Worm (Caenorhabditis elegans) whole organism, late embryonic: ENCODE data around the gene mrps-11.

Source experiments
- C08G9.2 ChIP-seq: sonication (generic microtip); optimal IDR thresholded peaks from 2 replicates; lab custom pipeline; 2016; ENCODE audit warnings: mild to moderate bottlenecking, missing genetic modification characterization, moderate library complexity, missing compliant biosample characterization
- C38D4.7 ChIP-seq: fragments of 200-800 bp; sonication (Bioruptor generic); optimal IDR thresholded peaks from 2 replicates; lab custom pipeline; 2018; ENCODE audit warnings: mild to moderate bottlenecking, missing genetic modification characterization, moderate library complexity, missing compliant biosample characterization
- F13H6.1 ChIP-seq: sonication (generic microtip); optimal IDR thresholded peaks from 2 replicates; lab custom pipeline; 2016; ENCODE audit warnings: missing genetic modification characterization, missing compliant biosample characterization
- K02D7.2 ChIP-seq: sonication (generic microtip); optimal IDR thresholded peaks from 2 replicates; lab custom pipeline; 2017; ENCODE audit warnings: mild to moderate bottlenecking, missing genetic modification characterization, missing compliant biosample characterization
- T23F11.4 ChIP-seq: fragments of 200-800 bp; sonication (Bioruptor generic); optimal IDR thresholded peaks from 2 replicates; lab custom pipeline; 2018; ENCODE audit warnings: mild to moderate bottlenecking, missing genetic modification characterization, missing compliant biosample characterization
- Y22D7AL.16 ChIP-seq: sonication (generic microtip); optimal IDR thresholded peaks from 2 replicates; lab custom pipeline; 2016; ENCODE audit warnings: missing genetic modification characterization, missing compliant biosample characterization
- ahr-1 ChIP-seq: sonication (generic microtip); optimal IDR thresholded peaks from 2 replicates; lab custom pipeline; 2016; ENCODE audit warnings: missing genetic modification characterization, missing compliant biosample characterization
- ceh-18 ChIP-seq: sonication (generic microtip); optimal IDR thresholded peaks from 2 replicates; lab custom pipeline; 2016; ENCODE audit warnings: missing genetic modification characterization, missing compliant biosample characterization
- ceh-19 ChIP-seq: fragments of 200-800 bp; sonication (Bioruptor generic); optimal IDR thresholded peaks from 2 replicates; lab custom pipeline; 2018; ENCODE audit warnings: mild to moderate bottlenecking, missing genetic modification characterization, missing compliant biosample characterization
- ceh-2 ChIP-seq: sonication (generic microtip); optimal IDR thresholded peaks from 2 replicates; lab custom pipeline; 2016; ENCODE audit warnings: missing genotype, missing genetic modification characterization, missing compliant biosample characterization
- ceh-22 ChIP-seq: sonication (generic microtip); optimal IDR thresholded peaks from 2 replicates; lab custom pipeline; 2017; ENCODE audit warnings: missing biosample characterization, missing genetic modification characterization
- ceh-30 ChIP-seq: fragments of 150-350 bp; optimal IDR thresholded peaks from 2 replicates; lab custom pipeline; 2014; ENCODE audit warnings: missing biosample characterization, missing genetic modification characterization
- ceh-31 ChIP-seq: sonication (generic microtip); optimal IDR thresholded peaks from 2 replicates; lab custom pipeline; 2016; ENCODE audit warnings: missing genetic modification characterization, missing compliant biosample characterization
- ceh-34 ChIP-seq: sonication (generic microtip); optimal IDR thresholded peaks from 2 replicates; lab custom pipeline; 2016; ENCODE audit warnings: mild to moderate bottlenecking, missing genetic modification characterization, missing compliant biosample characterization
- ceh-48 ChIP-seq: sonication (generic microtip); optimal IDR thresholded peaks from 2 replicates; lab custom pipeline; 2016; ENCODE audit warnings: missing genetic modification characterization, inconsistent platforms, missing compliant biosample characterization
- ceh-6 ChIP-seq: fragments of 200-800 bp; sonication (Bioruptor generic); optimal IDR thresholded peaks from 2 replicates; lab custom pipeline; 2018; ENCODE audit warnings: mild to moderate bottlenecking, missing genetic modification characterization, missing compliant biosample characterization
- ceh-9 ChIP-seq: sonication (generic microtip); optimal IDR thresholded peaks from 2 replicates; lab custom pipeline; 2016; ENCODE audit warnings: mild to moderate bottlenecking, missing genetic modification characterization, inconsistent platforms, missing compliant biosample characterization
- che-1 ChIP-seq: sonication (generic microtip); optimal IDR thresholded peaks from 2 replicates; lab custom pipeline; 2016; ENCODE audit warnings: mild to moderate bottlenecking, missing genetic modification characterization, missing compliant biosample characterization
- dmd-4 ChIP-seq: sonication (generic microtip); optimal IDR thresholded peaks from 2 replicates; lab custom pipeline; 2016; ENCODE audit warnings: borderline replicate concordance, missing genetic modification characterization, missing compliant biosample characterization
- elt-4 ChIP-seq: sonication (generic microtip); optimal IDR thresholded peaks from 2 replicates; lab custom pipeline; 2016; ENCODE audit warnings: missing genetic modification characterization, missing compliant biosample characterization
- fax-1 ChIP-seq: sonication (generic microtip); optimal IDR thresholded peaks from 2 replicates; lab custom pipeline; 2016; ENCODE audit warnings: missing genotype, missing genetic modification characterization, missing compliant biosample characterization
- fkh-6 ChIP-seq: sonication (generic microtip); optimal IDR thresholded peaks from 2 replicates; lab custom pipeline; 2016; ENCODE audit warnings: missing genetic modification characterization, missing compliant biosample characterization
- gmeb-2 ChIP-seq: sonication (generic microtip); optimal IDR thresholded peaks from 2 replicates; lab custom pipeline; 2016; ENCODE audit warnings: missing genetic modification characterization, inconsistent platforms, missing compliant biosample characterization
- hlh-13 ChIP-seq: fragments of 200-800 bp; sonication (Bioruptor generic); optimal IDR thresholded peaks from 2 replicates; lab custom pipeline; 2018; ENCODE audit warnings: mild to moderate bottlenecking, missing genetic modification characterization, missing compliant biosample characterization
- hlh-15 ChIP-seq: sonication (generic microtip); optimal IDR thresholded peaks from 2 replicates; lab custom pipeline; 2016; ENCODE audit warnings: missing genetic modification characterization, missing compliant biosample characterization
- hlh-6 ChIP-seq: sonication (generic microtip); optimal IDR thresholded peaks from 2 replicates; lab custom pipeline; 2016; ENCODE audit warnings: missing genotype, missing genetic modification characterization, missing compliant biosample characterization
- hlh-8 ChIP-seq: sonication (generic microtip); optimal IDR thresholded peaks from 2 replicates; lab custom pipeline; 2016; ENCODE audit warnings: missing genotype, missing genetic modification characterization, missing compliant biosample characterization
- lin-11 ChIP-seq: fragments of 200-800 bp; sonication (Bioruptor generic); optimal IDR thresholded peaks from 2 replicates; lab custom pipeline; 2018; ENCODE audit warnings: mild to moderate bottlenecking, missing genetic modification characterization, missing compliant biosample characterization
- madf-2 ChIP-seq: sonication (generic microtip); optimal IDR thresholded peaks from 2 replicates; lab custom pipeline; 2017; ENCODE audit warnings: missing genetic modification characterization, missing compliant biosample characterization
- mec-3 ChIP-seq: sonication (generic microtip); optimal IDR thresholded peaks from 2 replicates; lab custom pipeline; 2016; ENCODE audit warnings: borderline replicate concordance, missing genetic modification characterization, missing compliant biosample characterization
- npax-4 ChIP-seq: sonication (generic microtip); optimal IDR thresholded peaks from 2 replicates; lab custom pipeline; 2016; ENCODE audit warnings: missing genetic modification characterization, missing compliant biosample characterization
- pag-3 ChIP-seq: sonication (generic microtip); optimal IDR thresholded peaks from 2 replicates; lab custom pipeline; 2016; ENCODE audit warnings: missing compliant biosample characterization, missing genetic modification characterization, borderline replicate concordance
- pat-9 ChIP-seq: fragments of 200-800 bp; sonication (Bioruptor generic); optimal IDR thresholded peaks from 2 replicates; lab custom pipeline; 2018; ENCODE audit warnings: mild to moderate bottlenecking, missing genetic modification characterization, moderate library complexity, missing compliant biosample characterization
- pha-2 ChIP-seq: sonication (generic microtip); optimal IDR thresholded peaks from 2 replicates; lab custom pipeline; 2017; ENCODE audit warnings: mild to moderate bottlenecking, missing genetic modification characterization, missing compliant biosample characterization
- pha-4 ChIP-seq: fragments of 150-350 bp; optimal IDR thresholded peaks from 2 replicates; lab custom pipeline; 2018; ENCODE audit warnings: missing biosample characterization, missing genetic modification reagents, missing genetic modification characterization
- pqm-1 ChIP-seq: sonication (generic microtip); optimal IDR thresholded peaks from 2 replicates; lab custom pipeline; 2016; ENCODE audit warnings: missing genetic modification characterization, missing compliant biosample characterization
- ref-2 ChIP-seq: sonication (generic microtip); optimal IDR thresholded peaks from 2 replicates; lab custom pipeline; 2016; ENCODE audit warnings: missing genetic modification characterization, missing compliant biosample characterization
- sdc-2 ChIP-seq: sonication (generic microtip); optimal IDR thresholded peaks from 2 replicates; lab custom pipeline; 2016; ENCODE audit warnings: missing genotype, missing genetic modification characterization, missing compliant biosample characterization
- sox-2 ChIP-seq: fragments of 200-800 bp; sonication (Bioruptor generic); IDR thresholded peaks from 2 replicates; pipeline ENCODE4 v1.3.6; 2022; ENCODE audit warnings: missing genetic modification reagents, missing genetic modification characterization, missing compliant biosample characterization
- sox-4 ChIP-seq: sonication (generic microtip); optimal IDR thresholded peaks from 2 replicates; lab custom pipeline; 2017; ENCODE audit warnings: mild to moderate bottlenecking, missing genetic modification characterization, inconsistent platforms, missing compliant biosample characterization
- syd-9 ChIP-seq: sonication (generic microtip); optimal IDR thresholded peaks from 2 replicates; lab custom pipeline; 2016; ENCODE audit warnings: mild to moderate bottlenecking, missing genetic modification characterization, moderate library complexity, missing compliant biosample characterization
- tbx-2 ChIP-seq: sonication (generic microtip); optimal IDR thresholded peaks from 2 replicates; lab custom pipeline; 2016; ENCODE audit warnings: missing genetic modification characterization, missing compliant biosample characterization
- ttx-3 ChIP-seq: sonication (generic microtip); optimal IDR thresholded peaks from 2 replicates; lab custom pipeline; 2016; ENCODE audit warnings: missing genetic modification reagents, missing genetic modification characterization, missing compliant biosample characterization
- unc-3 ChIP-seq, 2 experiments: fragments of 200-800 bp in 1 of 2; sonication (Bioruptor generic) in 1 of 2; sonication (generic microtip) in 1 of 2; conservative IDR thresholded peaks in 1 of 2; optimal IDR thresholded peaks in 1 of 2; 2 replicates each; pipeline versions ENCODE4 v1.3.6 to Lab custom; 2016 to 2022; ENCODE audit warnings: missing compliant biosample characterization in 2 of 2, missing genetic modification characterization in 2 of 2, missing genetic modification reagents in 1 of 2
- unc-42 ChIP-seq: sonication (generic microtip); optimal IDR thresholded peaks from 2 replicates; lab custom pipeline; 2016; ENCODE audit warnings: missing genotype, missing genetic modification characterization, missing compliant biosample characterization
- zip-5 ChIP-seq: sonication (generic microtip); optimal IDR thresholded peaks from 2 replicates; lab custom pipeline; 2016; ENCODE audit warnings: missing genetic modification characterization, missing compliant biosample characterization

mrps-11 gene

DNA sequence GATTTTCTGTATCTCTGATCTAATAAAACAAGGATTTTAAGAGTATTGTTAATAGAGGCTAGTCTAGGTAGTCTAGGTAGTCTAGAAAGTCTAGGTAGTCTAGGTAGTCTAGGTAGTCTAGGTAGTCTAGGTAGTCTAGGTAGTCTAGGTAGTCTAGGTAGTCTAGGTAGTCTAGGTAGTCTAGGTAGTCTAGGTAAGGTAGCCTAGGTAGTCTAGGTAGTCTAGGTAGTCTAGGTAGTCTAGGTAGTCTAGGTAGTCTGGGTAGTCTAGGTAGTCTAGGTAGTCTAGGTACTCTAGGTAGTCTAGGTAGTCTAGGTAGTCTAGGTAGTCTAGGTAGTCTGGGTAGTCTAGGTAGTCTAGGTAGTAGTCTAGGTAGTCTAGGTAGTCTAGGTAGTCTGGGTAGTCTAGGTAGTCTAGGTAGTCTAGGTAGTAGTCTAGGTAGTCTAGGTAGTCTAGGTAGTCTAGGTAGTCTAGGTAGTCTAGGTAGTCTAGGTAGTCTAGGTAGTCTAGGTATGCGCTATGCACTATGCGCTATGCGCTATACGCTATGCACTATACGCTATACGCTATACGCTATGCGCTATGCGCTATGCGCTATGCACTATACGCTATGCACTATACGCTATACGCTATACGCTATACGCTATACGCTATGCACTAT lies 15.6 kb upstream of the mrps-11 start:
- peak; percentile 68 for TF ChIP-seq unc-42 (tag; lab: Kevin White, UChicago)
- peak; percentile 70 for TF ChIP-seq ceh-6 (GFP tag; lab: Kevin White, UChicago)
- peak; percentile 63 for TF ChIP-seq syd-9
- TF ChIP-seq sox-4 (tag; lab: Kevin White, UChicago): peak; percentile 77
- TF ChIP-seq ceh-31: peak; percentile 7
- TF ChIP-seq hlh-6 (tag; lab: Kevin White, UChicago): peak; percentile 92
- peak; percentile 38 for TF ChIP-seq ceh-48 (tag; lab: Kevin White, UChicago)
- TF ChIP-seq T23F11.4: peak; percentile 64
- peak; percentile 89 for TF ChIP-seq fkh-6 (tag; lab: Kevin White, UChicago)
- peak; percentile 79 for TF ChIP-seq hlh-13 (GFP tag; lab: Kevin White, UChicago)
- TF ChIP-seq ceh-19: peak; percentile 47
- peak; percentile 87 for TF ChIP-seq pag-3 (tag; lab: Kevin White, UChicago)
- peak; percentile 50 for TF ChIP-seq sdc-2 (tag; lab: Kevin White, UChicago)
- peak; percentile 84 for TF ChIP-seq dmd-4 (tag; lab: Kevin White, UChicago)
- TF ChIP-seq pqm-1: peak; percentile 86
- peak; percentile 81 for TF ChIP-seq C08G9.2 (tag; lab: Kevin White, UChicago)
- TF ChIP-seq K02D7.2 (tag; lab: Kevin White, UChicago): peak; percentile 42
- TF ChIP-seq ref-2 (tag; lab: Kevin White, UChicago): peak; percentile 89
- TF ChIP-seq F13H6.1 (tag; lab: Kevin White, UChicago): peak; percentile 34
- peak; percentile 82 for TF ChIP-seq madf-2 (tag; lab: Kevin White, UChicago)
- peak; percentile 28 for TF ChIP-seq zip-5 (tag; lab: Kevin White, UChicago)
- TF ChIP-seq gmeb-2: peak; percentile 60
- TF ChIP-seq che-1 (tag; lab: Kevin White, UChicago): peak; percentile 68
- TF ChIP-seq npax-4: peak; percentile 21
- peak; percentile 65 for TF ChIP-seq tbx-2 (tag; lab: Kevin White, UChicago)
- peak; percentile 99 for TF ChIP-seq mec-3
- peak; percentile 80 for TF ChIP-seq C38D4.7 (GFP tag; lab: Kevin White, UChicago)
- TF ChIP-seq lin-11 (tag; lab: Kevin White, UChicago): peak; percentile 61
- TF ChIP-seq ceh-34: peak; percentile 13
- TF ChIP-seq ceh-9 (tag; lab: Kevin White, UChicago): peak; percentile 35
- peak; percentile 94 for TF ChIP-seq elt-4 (tag; lab: Kevin White, UChicago)
- peak; percentile 39 for TF ChIP-seq ceh-18 (tag; lab: Kevin White, UChicago)
- peak; percentile 38 for TF ChIP-seq fax-1 (tag; lab: Kevin White, UChicago)
- peak; percentile 49 for TF ChIP-seq Y22D7AL.16 (tag; lab: Kevin White, UChicago)
- peak; percentile 69 for TF ChIP-seq pat-9 (tag; lab: Kevin White, UChicago)

DNA sequence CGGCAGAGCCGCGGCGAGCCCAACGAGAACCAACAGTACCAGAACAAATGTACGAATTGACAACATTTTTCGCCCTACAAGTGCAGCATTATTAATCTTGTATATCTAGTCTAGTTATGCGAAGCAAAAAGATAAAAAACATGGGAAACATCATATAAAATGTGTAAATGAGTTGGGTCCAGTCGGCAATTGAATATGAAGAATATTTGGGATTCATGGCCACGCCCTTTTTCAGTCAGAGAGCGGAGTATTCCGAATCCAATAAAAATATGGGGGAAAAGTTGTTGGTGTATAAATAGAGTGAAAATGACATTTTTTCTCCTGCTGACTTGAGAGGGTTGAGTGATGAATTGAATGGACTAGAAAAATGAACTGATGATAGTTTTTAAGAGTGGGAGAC lies 11.8 kb upstream of the mrps-11 start, which contains the start of gene nlp-46:
Gene nlp-46, minus strand, starts transcription at position 101 of the 400 bp plus-strand sequence.
- TF ChIP-seq ceh-34: no peak
- no peak for TF ChIP-seq ref-2 (tag; lab: Kevin White, UChicago)
- TF ChIP-seq ttx-3 (tag; lab: Kevin White, UChicago): no peak
- TF ChIP-seq sox-2 (GFP tag; lab: Robert Waterston, UW): no peak
- no peak for TF ChIP-seq ceh-22
- TF ChIP-seq pha-4 (tag; lab: Kevin White, UChicago): no peak
- TF ChIP-seq ceh-2: no peak
- no peak for TF ChIP-seq hlh-8 (tag; lab: Kevin White, UChicago)
- no peak for TF ChIP-seq zip-5 (tag; lab: Kevin White, UChicago)
- no peak for TF ChIP-seq ceh-6 (GFP tag; lab: Kevin White, UChicago)
- TF ChIP-seq mec-3: no peak
- TF ChIP-seq ahr-1 (tag; lab: Kevin White, UChicago): no peak
- no peak for TF ChIP-seq fkh-6 (tag; lab: Kevin White, UChicago)
- no peak for TF ChIP-seq sdc-2 (tag; lab: Kevin White, UChicago)
- no peak for TF ChIP-seq gmeb-2
- no peak for TF ChIP-seq unc-3 (GFP tag; conservative IDR thresholded peaks at IDR 0.05; lab: Robert Waterston, UW)
- TF ChIP-seq unc-3 (tag; optimal IDR thresholded peaks at IDR 0.05; lab: Kevin White, UChicago): no peak
- TF ChIP-seq unc-42 (tag; lab: Kevin White, UChicago): no peak
- TF ChIP-seq pha-2: no peak
- no peak for TF ChIP-seq ceh-30 (tag; lab: Kevin White, UChicago)
- no peak for TF ChIP-seq hlh-15 (tag; lab: Kevin White, UChicago)
- TF ChIP-seq, all 69 proteins: peak for 0
